Fruit fly (Drosophila melanogaster): ENCODE measurements around the gene mRpL46.

mRpL46 gene

DNA sequence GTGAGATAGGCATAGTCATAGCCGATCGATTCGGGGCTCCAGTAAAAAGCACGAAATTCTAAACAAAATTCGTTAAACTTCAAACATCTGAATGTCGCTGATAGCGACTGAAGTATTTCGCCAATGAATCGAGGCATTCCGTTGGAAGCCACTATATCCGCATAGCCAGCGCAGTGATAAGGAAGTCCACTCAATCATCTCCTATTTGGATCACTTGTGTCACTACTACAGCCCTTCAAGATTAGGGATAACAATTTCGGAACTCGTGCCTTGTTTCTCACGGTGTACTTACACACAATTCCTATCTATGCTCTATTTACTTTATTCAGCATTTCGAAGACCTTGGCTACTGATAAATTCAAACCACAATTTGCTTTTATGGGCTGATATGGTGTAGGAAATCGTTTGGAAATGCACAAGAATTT lies 39.3 kb upstream of the mRpL46 start, which contains the start of gene PIG-Wb:
Gene PIG-Wb (minus strand): TSS at position 209 of the 425 bp plus-strand sequence.
- TF ChIP-seq fru (GFP tag; optimal IDR thresholded peaks at IDR 0.05): peak; percentile 39
- TF ChIP-seq Vsx2 (GFP tag; optimal IDR thresholded peaks at IDR 0.05; ENCODE audit: partially characterized antibody): no peak
- no peak for TF ChIP-seq tai (GFP tag; optimal IDR thresholded peaks at IDR 0.05)
- no peak for TF ChIP-seq CrebA (GFP tag; optimal IDR thresholded peaks at IDR 0.05; ENCODE audit: borderline replicate concordance)
- TF ChIP-seq Dfd (GFP tag; optimal IDR thresholded peaks at IDR 0.05): no peak
- no peak for TF ChIP-seq Rel (GFP tag; optimal IDR thresholded peaks at IDR 0.05)
- no peak for TF ChIP-seq Rel (tag; optimal IDR thresholded peaks at IDR 0.05)
- no peak for TF ChIP-seq sv (GFP tag; optimal IDR thresholded peaks at IDR 0.05)
- no peak for TF ChIP-seq br (GFP tag; optimal IDR thresholded peaks at IDR 0.05)

DNA sequence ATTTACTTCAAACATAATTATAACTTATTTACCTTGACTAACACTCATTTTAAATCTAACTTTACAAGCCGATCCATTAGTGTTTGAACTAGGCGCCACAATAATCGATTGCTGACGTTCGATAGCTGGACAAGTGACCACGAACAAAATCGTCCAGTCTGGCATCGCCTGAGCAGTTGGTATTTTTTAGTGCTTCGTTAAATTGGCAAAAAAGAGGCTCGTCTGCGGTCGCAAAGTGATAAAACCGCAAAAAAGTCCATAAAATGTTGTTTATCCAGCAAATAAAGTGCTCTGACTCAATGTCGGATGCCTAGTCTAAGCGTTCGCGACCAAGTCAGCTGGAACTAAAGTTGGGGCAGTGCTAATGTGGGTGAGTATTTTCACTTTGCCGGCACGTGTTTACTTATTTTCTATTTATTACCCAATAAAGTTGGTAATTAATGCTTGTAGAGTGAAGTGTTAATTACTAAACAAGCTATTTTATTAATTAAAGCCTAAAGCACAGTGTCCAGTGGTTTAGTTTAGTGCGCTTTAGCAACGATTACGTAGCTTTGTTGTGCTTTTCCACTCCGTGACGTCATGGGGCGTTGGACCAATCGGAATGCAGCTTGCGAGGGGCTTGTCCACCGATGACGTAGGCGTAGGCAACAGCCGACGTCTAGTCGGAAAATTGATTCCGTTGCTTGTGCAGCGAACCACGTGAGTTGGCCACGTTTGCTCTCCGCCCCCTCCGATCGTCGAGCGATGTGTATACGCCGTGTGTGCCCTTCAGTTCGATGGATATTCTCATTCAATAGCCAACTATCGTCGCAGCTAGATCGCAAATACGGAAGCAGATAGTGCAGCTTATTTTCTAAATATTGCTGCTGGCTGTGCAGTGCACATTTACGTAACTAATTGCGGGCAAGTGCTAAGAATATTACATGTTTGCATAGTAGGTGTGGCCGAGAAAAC lies 38.6 kb upstream of the mRpL46 start, which contains the start of gene Gk2:
Gene Gk2 (plus strand): TSS at position 33 of the 954 bp plus-strand sequence.
- TF ChIP-seq Hr78 (GFP tag; optimal IDR thresholded peaks at IDR 0.05) (no peak), Hnf4 (GFP tag; optimal IDR thresholded peaks at IDR 0.05) (peak; percentile 2), Myc (optimal IDR thresholded peaks at IDR 0.05) (peak; percentile 19)

- TF ChIP-seq Jra (GFP tag; optimal IDR thresholded peaks at IDR 0.05) (no peak), br (GFP tag; optimal IDR thresholded peaks at IDR 0.05) (no peak), h (GFP tag; optimal IDR thresholded peaks at IDR 0.05) (no peak), dl (GFP tag; optimal IDR thresholded peaks at IDR 0.05; ENCODE audit: insufficient read depth in 1 of 2, partially characterized antibody in 2 of 2) (no peak), dsf (GFP tag; optimal IDR thresholded peaks at IDR 0.05; ENCODE audit: borderline replicate concordance) (no peak), OdsH (GFP tag; optimal IDR thresholded peaks at IDR 0.05) (no peak), tai (GFP tag; optimal IDR thresholded peaks at IDR 0.05) (no peak), dmrt93B (GFP tag; optimal IDR thresholded peaks at IDR 0.05) (no peak), GATAd (GFP tag; optimal IDR thresholded peaks at IDR 0.05) (no peak), ey (GFP tag; optimal IDR thresholded peaks at IDR 0.05) (no peak), sage (GFP tag; optimal IDR thresholded peaks at IDR 0.05) (no peak), N (GFP tag; optimal IDR thresholded peaks at IDR 0.05) (no peak), CrebA (GFP tag; optimal IDR thresholded peaks at IDR 0.05; ENCODE audit: borderline replicate concordance) (no peak), lola (GFP tag; optimal IDR thresholded peaks at IDR 0.05) (no peak), fru (GFP tag; optimal IDR thresholded peaks at IDR 0.05) (no peak), Vsx2 (GFP tag; optimal IDR thresholded peaks at IDR 0.05; ENCODE audit: partially characterized antibody) (no peak), Hr83 (GFP tag; optimal IDR thresholded peaks at IDR 0.05; ENCODE audit: poor library complexity, severe bottlenecking) (no peak), Hnf4 (GFP tag; optimal IDR thresholded peaks at IDR 0.05) (no peak), Abd-B (GFP tag; optimal IDR thresholded peaks at IDR 0.05) (no peak)
Measured at dm6 chr3L:1739522-1740128, 37.6 kb upstream of the mRpL46 start.

DNA sequence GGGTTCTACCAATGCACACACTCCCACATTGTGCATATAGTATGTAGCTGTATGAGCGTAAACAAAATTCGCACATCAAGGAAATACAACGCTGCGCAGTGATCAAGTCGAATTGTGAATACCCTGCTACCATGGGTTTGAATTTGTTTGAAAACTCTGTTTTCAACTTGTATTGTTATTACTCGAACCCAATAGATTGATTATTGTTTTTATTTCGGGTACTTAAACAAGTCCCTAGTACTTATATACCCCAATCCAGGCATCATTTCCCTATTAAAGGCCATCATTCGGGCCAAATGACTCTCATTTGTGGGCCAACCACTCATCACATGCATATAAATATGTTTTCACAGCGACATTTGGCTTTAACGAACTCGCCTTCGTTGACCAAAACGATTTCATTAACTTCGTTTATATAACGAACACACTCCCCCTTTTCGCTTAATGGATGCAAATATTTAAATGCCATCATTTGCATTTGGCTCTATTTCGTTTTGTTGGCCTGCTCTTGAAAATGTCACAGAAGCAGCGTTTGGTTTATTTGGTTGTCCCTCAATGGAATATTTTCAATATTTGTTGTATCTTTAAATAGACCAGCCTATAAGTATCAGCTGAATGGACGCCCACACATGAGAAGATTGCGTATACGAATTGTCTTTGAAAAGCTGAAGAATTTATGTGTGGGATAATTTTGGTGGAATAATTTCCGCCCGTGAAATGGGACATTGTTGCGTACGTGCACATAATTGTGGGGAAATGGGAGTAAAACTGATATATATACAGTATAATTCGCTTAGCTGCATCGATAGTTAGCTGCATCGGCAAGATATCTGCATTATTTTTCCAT lies 36.9 kb upstream of the mRpL46 start:
- TF ChIP-seq woc (GFP tag; optimal IDR thresholded peaks at IDR 0.05) (peak; percentile 40), sv (GFP tag; optimal IDR thresholded peaks at IDR 0.05) (peak; percentile 43), CG9705 (GFP tag; optimal IDR thresholded peaks at IDR 0.05) (no peak), rgr (GFP tag; optimal IDR thresholded peaks at IDR 0.05) (peak; percentile 70), GATAd (GFP tag; optimal IDR thresholded peaks at IDR 0.05) (no peak), Sp1 (GFP tag; optimal IDR thresholded peaks at IDR 0.05) (peak; percentile 43), pan (optimal IDR thresholded peaks at IDR 0.05) (no peak), Dfd (GFP tag; optimal IDR thresholded peaks at IDR 0.05) (no peak), Jra (GFP tag; optimal IDR thresholded peaks at IDR 0.05) (no peak), ey (GFP tag; optimal IDR thresholded peaks at IDR 0.05) (peak; percentile 82), tai (GFP tag; optimal IDR thresholded peaks at IDR 0.05) (no peak), Dif (GFP tag; optimal IDR thresholded peaks at IDR 0.05; ENCODE audit: partially characterized antibody) (no peak), Hr78 (GFP tag; optimal IDR thresholded peaks at IDR 0.05) (no peak), h (GFP tag; optimal IDR thresholded peaks at IDR 0.05) (peak; percentile 82), br (GFP tag; optimal IDR thresholded peaks at IDR 0.05) (peak; percentile 71), CG32264 (GFP tag; optimal IDR thresholded peaks at IDR 0.05) (no peak), fru (GFP tag; optimal IDR thresholded peaks at IDR 0.05) (peak; percentile 42), usp (GFP tag; optimal IDR thresholded peaks at IDR 0.05) (no peak), psq (GFP tag; optimal IDR thresholded peaks at IDR 0.05) (peak; percentile 25), HLH106 (tag; optimal IDR thresholded peaks at IDR 0.05) (peak; percentile 69), dmrt93B (GFP tag; optimal IDR thresholded peaks at IDR 0.05) (no peak), foxo (GFP tag; optimal IDR thresholded peaks at IDR 0.05) (peak in 1 of 2 experiments; percentile 72), Abd-B (GFP tag; optimal IDR thresholded peaks at IDR 0.05) (no peak), OdsH (GFP tag; optimal IDR thresholded peaks at IDR 0.05) (peak; percentile 74), Hnf4 (GFP tag; optimal IDR thresholded peaks at IDR 0.05) (peak; percentile 28)

Measured in whole organism, wandering third instar larva.